Worm (Caenorhabditis elegans): ENCODE results near the gene gtf-2E1.

ce11 chrIV:17267304-17267891, 12.3 kb downstream of the gtf-2E1 start:
- no peak for TF ChIP-seq zip-5 (tag; optimal IDR thresholded peaks at IDR 0.05)
- TF ChIP-seq unc-86 (tag; optimal IDR thresholded peaks at IDR 0.05), result no peak
- TF ChIP-seq F13H6.1 (tag; optimal IDR thresholded peaks at IDR 0.05), result no peak
- TF ChIP-seq gmeb-2 (tag; optimal IDR thresholded peaks at IDR 0.05), result no peak
- TF ChIP-seq tbx-2 (tag; optimal IDR thresholded peaks at IDR 0.05), result no peak
- TF ChIP-seq fkh-6 (tag; optimal IDR thresholded peaks at IDR 0.05), result no peak

All from whole organism, late embryonic.